Worm (Caenorhabditis elegans): ENCODE data around the gene C09G12.5.

Gene C09G12.5

DNA sequence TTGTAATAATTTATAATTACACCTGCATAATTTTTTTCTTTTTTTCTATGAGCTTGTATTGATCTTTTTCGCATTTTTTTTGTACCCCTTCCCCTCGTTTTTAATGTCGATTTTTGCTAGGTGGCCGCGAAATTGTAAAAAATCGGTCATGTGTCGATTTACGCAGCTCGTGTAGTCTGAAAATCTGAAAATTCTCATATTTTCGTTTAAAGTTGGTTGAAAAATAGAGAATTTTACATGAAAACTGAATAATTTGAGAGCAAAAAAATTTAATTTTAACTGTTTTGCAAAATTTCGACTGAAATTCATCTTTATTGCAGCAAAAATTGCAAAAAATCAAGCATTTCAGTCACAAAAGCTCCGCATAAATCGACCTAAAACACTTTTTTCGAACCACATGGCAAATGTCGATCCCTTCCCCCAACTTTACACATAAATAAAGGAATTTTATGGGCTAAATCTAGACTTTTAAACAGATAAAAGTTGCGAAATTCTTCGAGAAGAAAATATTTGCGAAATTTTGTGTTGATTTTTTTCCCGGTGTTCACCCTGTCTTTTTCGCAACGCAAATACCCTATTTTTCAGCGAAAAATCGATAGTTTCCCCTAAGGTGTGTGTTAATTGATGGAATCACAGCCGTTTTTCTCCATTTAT is 47.1 kb downstream of the C09G12.5 start:
- TF ChIP-seq ceh-28 (tag; optimal IDR thresholded peaks at IDR 0.05), result peak; percentile 15
- TF ChIP-seq ztf-11 (tag; optimal IDR thresholded peaks at IDR 0.05), result no peak

DNA sequence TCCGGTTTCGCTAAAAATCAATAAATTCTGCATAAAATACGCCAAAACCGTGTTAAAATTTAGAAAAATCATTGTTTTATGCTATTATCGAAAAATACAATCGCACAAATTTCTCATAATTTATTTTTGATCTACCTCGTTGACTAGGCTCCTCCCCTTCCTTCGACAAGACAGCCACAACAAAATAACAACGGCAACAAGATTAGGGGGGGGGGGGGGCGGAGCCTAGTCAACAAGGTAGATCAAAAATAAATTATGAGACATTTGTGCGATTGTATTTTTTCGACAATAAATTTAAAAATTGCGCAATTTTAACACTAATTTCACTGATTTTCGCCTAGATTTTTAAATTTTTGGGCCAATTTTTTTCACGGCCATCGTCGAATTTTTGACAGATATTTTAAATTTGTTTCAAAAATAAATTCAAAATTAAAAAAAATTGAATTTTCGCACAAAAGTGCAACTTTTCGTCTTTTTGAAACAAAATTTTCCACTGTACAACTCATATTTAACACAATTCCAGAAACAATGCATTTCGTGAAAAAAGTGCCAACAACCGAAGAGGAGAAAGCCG is 47.8 kb downstream of the C09G12.5 start, which contains the start of gene M57.2:
M57.2 (plus strand) TSS at position 524 of the 574 bp plus-strand sequence.
- TF ChIP-seq snpc-4 (tag; optimal IDR thresholded peaks at IDR 0.05), result no peak
- TF ChIP-seq sea-2 (GFP tag; optimal IDR thresholded peaks at IDR 0.05), result no peak
- TF ChIP-seq pha-4 (tag; optimal IDR thresholded peaks at IDR 0.05), result no peak
- TF ChIP-seq lin-15B (tag; optimal IDR thresholded peaks at IDR 0.05), result no peak

DNA sequence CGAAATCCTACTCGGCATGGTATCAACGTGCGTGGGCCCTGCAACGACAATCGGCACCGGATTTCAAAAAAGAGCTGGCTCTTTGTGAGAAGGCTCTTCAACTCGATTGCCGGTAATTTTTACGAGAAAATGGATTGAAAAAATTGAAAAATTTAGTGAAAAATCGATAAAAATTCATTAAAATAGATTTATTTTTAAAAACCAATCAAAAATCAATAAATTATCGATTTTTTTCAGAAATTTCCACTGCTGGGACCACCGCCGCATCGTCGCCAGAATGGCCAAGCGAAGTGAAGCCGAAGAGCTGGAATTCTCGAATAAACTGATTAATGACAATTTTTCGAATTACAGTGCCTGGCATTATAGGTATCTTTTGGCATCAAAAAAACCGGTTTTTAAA is 48.7 kb downstream of the C09G12.5 start:
- TF ChIP-seq ceh-16 (tag; optimal IDR thresholded peaks at IDR 0.05) (no peak), nhr-76 (tag; optimal IDR thresholded peaks at IDR 0.05) (no peak), ceh-28 (tag; optimal IDR thresholded peaks at IDR 0.05) (peak; percentile 70)

Measured in whole organism, L3 larva.